Fruit fly (Drosophila melanogaster) whole organism, prepupa: ENCODE measurements around the gene CG17721.

Experiments used
- Blimp-1 ChIP-seq: fragments of 200-800 bp; sonication (Bioruptor generic); optimal IDR thresholded peaks from 3 replicates; lab custom pipeline; 2017; ENCODE audit warnings: missing biosample characterization, missing genetic modification characterization, mild to moderate bottlenecking, moderate library complexity, missing genetic modification reagents
- CG10669 ChIP-seq: fragments of 200-800 bp; sonication (Bioruptor generic); optimal IDR thresholded peaks from 3 replicates; lab custom pipeline; 2018; ENCODE audit warnings: missing biosample characterization, mild to moderate bottlenecking, missing genetic modification characterization, moderate library complexity
- CG11294 ChIP-seq: fragments of 200-800 bp; sonication (Bioruptor generic); IDR thresholded peaks from 2 replicates; pipeline ENCODE4 v1.3.6; 2022; ENCODE audit warnings: missing biosample characterization, missing genetic modification characterization
- CG11762 ChIP-seq: fragments of 200-800 bp; sonication (Bioruptor generic); optimal IDR thresholded peaks from 3 replicates; lab custom pipeline; 2016; ENCODE audit warnings: missing biosample characterization, missing genetic modification characterization; ENCODE audit not compliant: insufficient read depth
- CG11902 ChIP-seq: fragments of 200-800 bp; sonication (Bioruptor generic); optimal IDR thresholded peaks from 3 replicates; lab custom pipeline; 2016; ENCODE audit warnings: missing biosample characterization, missing genetic modification characterization
- CG1621 ChIP-seq: fragments of 200-800 bp; sonication (Bioruptor generic); optimal IDR thresholded peaks from 3 replicates; lab custom pipeline; 2018; ENCODE audit warnings: missing biosample characterization, mild to moderate bottlenecking, missing genetic modification characterization
- CG16779 ChIP-seq: fragments of 200-800 bp; sonication (Bioruptor generic); optimal IDR thresholded peaks from 3 replicates; lab custom pipeline; 2017; ENCODE audit warnings: missing biosample characterization, mild to moderate bottlenecking, missing genetic modification characterization
- CG3032 ChIP-seq: fragments of 200-800 bp; optimal IDR thresholded peaks from 2 replicates; lab custom pipeline; 2019; ENCODE audit warnings: missing biosample characterization, mild to moderate bottlenecking, missing genetic modification characterization, moderate library complexity
- CG34406 ChIP-seq: fragments of 200-800 bp; sonication (Bioruptor generic); optimal IDR thresholded peaks from 3 replicates; lab custom pipeline; 2016; ENCODE audit warnings: missing biosample characterization, missing genetic modification characterization
- CG6163 ChIP-seq: fragments of 200-800 bp; sonication (Bioruptor generic); IDR thresholded peaks from 3 replicates; pipeline ENCODE4 v1.3.6; 2022; ENCODE audit warnings: missing biosample characterization, missing genetic modification characterization
- CG6276 ChIP-seq: fragments of 200-800 bp; sonication (Bioruptor generic); optimal IDR thresholded peaks from 2 replicates; lab custom pipeline; 2017; ENCODE audit warnings: missing biosample characterization, mild to moderate bottlenecking, missing genetic modification characterization
- CG6792 ChIP-seq: fragments of 200-800 bp; sonication (Bioruptor generic); optimal IDR thresholded peaks from 3 replicates; lab custom pipeline; 2016; ENCODE audit warnings: missing biosample characterization, missing genetic modification characterization
- CG7368 ChIP-seq: fragments of 200-800 bp; sonication (Bioruptor generic); optimal IDR thresholded peaks from 3 replicates; lab custom pipeline; 2016; ENCODE audit warnings: missing biosample characterization, missing genetic modification characterization
- CG8119 ChIP-seq: fragments of 200-800 bp; sonication (Bioruptor generic); IDR thresholded peaks from 3 replicates; pipeline ENCODE4 v1.3.6; 2022; ENCODE audit warnings: missing biosample characterization, missing genetic modification characterization
- CG8319 ChIP-seq: fragments of 200-800 bp; sonication (Bioruptor generic); optimal IDR thresholded peaks from 3 replicates; lab custom pipeline; 2016; ENCODE audit warnings: missing biosample characterization, missing genetic modification characterization
- CG8632 ChIP-seq: fragments of 200-800 bp; sonication (Bioruptor generic); optimal IDR thresholded peaks from 3 replicates; lab custom pipeline; 2016; ENCODE audit warnings: missing biosample characterization, missing genetic modification characterization
- CG9139 ChIP-seq: fragments of 200-800 bp; sonication (Bioruptor generic); optimal IDR thresholded peaks from 3 replicates; lab custom pipeline; 2017; ENCODE audit warnings: missing biosample characterization, mild to moderate bottlenecking, missing genetic modification characterization
- Eip78C ChIP-seq: fragments of 200-800 bp; sonication (Bioruptor generic); peaks from one replicate; lab custom pipeline; 2016; ENCODE audit warnings: missing biosample characterization, missing genetic modification characterization
- Eip93F ChIP-seq: fragments of 200-800 bp; sonication (Bioruptor generic); optimal IDR thresholded peaks from 2 replicates; lab custom pipeline; 2016; ENCODE audit warnings: missing biosample characterization, mild to moderate bottlenecking, missing genetic modification characterization
- Gug ChIP-seq: fragments of 200-800 bp; sonication (Bioruptor generic); IDR thresholded peaks from 2 replicates; pipeline ENCODE4 v1.3.6; 2022; ENCODE audit warnings: missing biosample characterization, missing genetic modification characterization
- Hr39 ChIP-seq: fragments of 200-800 bp; sonication (Bioruptor generic); optimal IDR thresholded peaks from 2 replicates; lab custom pipeline; 2016; ENCODE audit warnings: missing biosample characterization, missing genetic modification characterization
- Hr4 ChIP-seq: fragments of 200-800 bp; sonication (Bioruptor generic); optimal IDR thresholded peaks from 3 replicates; lab custom pipeline; 2016; ENCODE audit warnings: missing biosample characterization, missing genetic modification characterization
- Met ChIP-seq: fragments of 200-800 bp; sonication (Bioruptor generic); optimal IDR thresholded peaks from 3 replicates; lab custom pipeline; 2016; ENCODE audit warnings: missing biosample characterization, missing genetic modification characterization
- Smox ChIP-seq: fragments of 200-800 bp; sonication (Bioruptor generic); optimal IDR thresholded peaks from 3 replicates; lab custom pipeline; 2016; ENCODE audit warnings: missing biosample characterization, missing genetic modification characterization
- Sox102F ChIP-seq: fragments of 200-800 bp; sonication (Bioruptor generic); optimal IDR thresholded peaks from 2 replicates; lab custom pipeline; 2016; ENCODE audit warnings: missing biosample characterization, mild to moderate bottlenecking, missing genetic modification characterization
- Sox15 ChIP-seq: fragments of 200-800 bp; sonication (Bioruptor generic); optimal IDR thresholded peaks from 3 replicates; lab custom pipeline; 2016; ENCODE audit warnings: missing biosample characterization, missing genetic modification characterization
- achi ChIP-seq: fragments of 200-800 bp; sonication (Bioruptor generic); optimal IDR thresholded peaks from 3 replicates; lab custom pipeline; 2016; ENCODE audit warnings: missing biosample characterization, missing genetic modification characterization
- acj6 ChIP-seq: fragments of 200-800 bp; sonication (Bioruptor generic); optimal IDR thresholded peaks from 3 replicates; lab custom pipeline; 2016; ENCODE audit warnings: missing biosample characterization, missing genetic modification characterization
- cyc ChIP-seq: fragments of 200-800 bp; sonication (Bioruptor generic); optimal IDR thresholded peaks from 3 replicates; lab custom pipeline; 2016; ENCODE audit warnings: missing biosample characterization, missing genetic modification characterization
- dac ChIP-seq: fragments of 200-800 bp; sonication (Bioruptor generic); optimal IDR thresholded peaks from 2 replicates; lab custom pipeline; 2017; ENCODE audit warnings: missing biosample characterization, mild to moderate bottlenecking, missing genetic modification characterization
- eg ChIP-seq: fragments of 200-800 bp; sonication (Bioruptor generic); IDR thresholded peaks from 3 replicates; pipeline ENCODE4 v1.3.6; 2022; ENCODE audit warnings: missing biosample characterization, missing genetic modification characterization
- esn ChIP-seq: fragments of 200-800 bp; sonication (Bioruptor generic); optimal IDR thresholded peaks from 2 replicates; lab custom pipeline; 2016; ENCODE audit warnings: missing biosample characterization, mild to moderate bottlenecking, missing genetic modification characterization, moderate library complexity
- fd59A ChIP-seq: fragments of 200-800 bp; sonication (Bioruptor generic); optimal IDR thresholded peaks from 2 replicates; lab custom pipeline; 2017; ENCODE audit warnings: missing biosample characterization, mild to moderate bottlenecking, missing genetic modification characterization, missing genetic modification reagents
- fd85E ChIP-seq: fragments of 200-800 bp; sonication (Bioruptor generic); optimal IDR thresholded peaks from 3 replicates; lab custom pipeline; 2016; ENCODE audit warnings: missing biosample characterization, missing genetic modification characterization
- lz ChIP-seq: fragments of 200-800 bp; sonication (Bioruptor generic); optimal IDR thresholded peaks from 3 replicates; lab custom pipeline; 2016; ENCODE audit warnings: missing biosample characterization, missing genetic modification characterization
- net ChIP-seq: fragments of 200-800 bp; sonication (Bioruptor generic); optimal IDR thresholded peaks from 3 replicates; lab custom pipeline; 2016; ENCODE audit warnings: missing biosample characterization, missing genetic modification characterization
- pdm3 ChIP-seq: fragments of 200-800 bp; sonication (Bioruptor generic); optimal IDR thresholded peaks from 3 replicates; lab custom pipeline; 2016; ENCODE audit warnings: missing biosample characterization, missing genetic modification characterization
- spab ChIP-seq: fragments of 200-800 bp; sonication (Bioruptor generic); optimal IDR thresholded peaks from 2 replicates; lab custom pipeline; 2017; ENCODE audit warnings: missing biosample characterization, mild to moderate bottlenecking, missing genetic modification characterization, missing genetic modification reagents
- ss ChIP-seq, 2 experiments: fragments of 200-800 bp; sonication (Bioruptor generic); optimal IDR thresholded peaks; 2 replicates in 1 of 2; 3 replicates in 1 of 2; lab custom pipeline; 2017 to 2018; ENCODE audit warnings: mild to moderate bottlenecking in 2 of 2, missing biosample characterization in 2 of 2, missing genetic modification characterization in 2 of 2, moderate library complexity in 1 of 2
- svp ChIP-seq: fragments of 200-800 bp; sonication (Bioruptor generic); peaks from one replicate; lab custom pipeline; 2016; ENCODE audit warnings: missing biosample characterization, missing genetic modification characterization
- vri ChIP-seq: fragments of 200-800 bp; sonication (Bioruptor generic); optimal IDR thresholded peaks from 3 replicates; lab custom pipeline; 2016; ENCODE audit warnings: missing biosample characterization, mild to moderate bottlenecking, missing genetic modification characterization

The CG17721 gene

DNA sequence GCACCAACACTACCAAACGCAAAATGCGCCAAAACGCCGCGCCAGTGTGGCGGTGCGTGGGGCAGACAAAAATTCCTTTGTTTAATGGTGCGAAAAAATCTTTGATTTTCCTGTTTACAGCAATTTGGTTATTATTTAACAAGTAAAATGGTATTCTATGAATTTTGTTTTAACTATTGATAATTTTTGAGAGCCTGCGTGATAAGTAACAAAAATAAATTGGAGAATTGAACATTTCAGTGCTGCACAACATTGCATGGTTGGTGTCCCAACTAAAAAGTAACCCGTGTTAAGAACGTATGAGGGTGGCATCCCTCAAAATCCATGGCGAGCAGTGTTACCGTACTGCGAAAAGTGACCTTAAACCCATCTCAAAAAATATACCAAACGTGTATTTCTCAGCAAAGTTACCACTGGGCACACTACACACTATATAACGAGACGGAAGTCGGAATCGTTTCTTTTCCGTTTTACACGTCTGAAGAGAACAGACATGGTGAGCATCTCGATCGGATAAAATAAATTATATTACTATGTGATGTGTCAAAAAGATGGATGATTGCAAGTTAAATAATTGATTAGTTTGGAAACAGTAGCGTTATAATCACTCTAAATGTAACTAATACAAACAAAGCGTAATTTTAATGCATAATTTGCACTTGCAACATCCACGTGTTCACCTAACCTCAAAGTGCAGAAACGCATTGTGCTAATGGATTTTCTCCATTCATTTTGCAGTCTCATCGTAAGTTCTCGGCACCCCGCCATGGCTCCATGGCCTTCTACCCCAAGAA, 13.3 kb upstream of the CG17721 start, which contains the start of the genes CG6693 and RpL3 (continued):
- TF ChIP-seq Gug: no peak
- peak; percentile 91 for TF ChIP-seq Eip78C (GFP tag; lab: Kevin White, UChicago)
- TF ChIP-seq CG3032 (tag; lab: Kevin White, UChicago): peak; percentile 50
- TF ChIP-seq svp (GFP tag; lab: Kevin White, UChicago): no peak
- peak; percentile 23 for TF ChIP-seq fd59A (GFP tag; lab: Kevin White, UChicago)
- TF ChIP-seq CG6792: peak; percentile 43
- no peak for TF ChIP-seq Hr4 (GFP tag; lab: Kevin White, UChicago)
- TF ChIP-seq CG11902 (GFP tag; lab: Kevin White, UChicago): no peak
- no peak for TF ChIP-seq CG11294 (GFP tag; lab: Robert Waterston, UW)
- peak; percentile 87 for TF ChIP-seq Sox102F (GFP tag; lab: Kevin White, UChicago)
- TF ChIP-seq CG16779: peak; percentile 78
- peak; percentile 75 for TF ChIP-seq CG9139 (GFP tag; lab: Kevin White, UChicago)
- TF ChIP-seq CG8319: no peak
- TF ChIP-seq, all 60 proteins: peak for 43

DNA sequence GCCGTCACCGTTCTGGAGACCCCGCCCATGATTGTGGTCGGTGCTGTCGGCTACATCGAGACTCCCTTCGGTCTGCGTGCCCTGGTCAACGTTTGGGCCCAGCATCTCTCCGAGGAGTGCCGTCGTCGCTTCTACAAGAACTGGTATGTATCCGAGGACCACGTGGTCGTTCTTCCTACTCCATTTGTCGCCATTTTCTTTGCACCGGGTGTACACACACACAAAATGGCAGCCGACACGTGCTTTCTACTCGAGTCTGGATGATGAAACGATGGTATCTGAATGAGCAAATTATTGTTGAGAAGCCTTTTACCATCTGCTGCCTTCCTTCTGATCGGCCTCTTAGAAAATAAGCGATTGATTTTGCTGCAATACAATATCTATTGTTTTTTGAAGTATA, 12.4 kb upstream of the CG17721 start:
- TF ChIP-seq CG11762 (no peak), acj6 (GFP tag; lab: Kevin White, UChicago) (no peak), Eip78C (GFP tag; lab: Kevin White, UChicago) (no peak), Met (GFP tag; lab: Kevin White, UChicago) (no peak), Smox (GFP tag; lab: Kevin White, UChicago) (no peak), cyc (GFP tag; lab: Kevin White, UChicago) (no peak), eg (GFP tag; lab: Robert Waterston, UW) (no peak), vri (no peak), CG6163 (GFP tag; lab: Robert Waterston, UW) (no peak), fd85E (no peak), CG11902 (GFP tag; lab: Kevin White, UChicago) (no peak)

DNA sequence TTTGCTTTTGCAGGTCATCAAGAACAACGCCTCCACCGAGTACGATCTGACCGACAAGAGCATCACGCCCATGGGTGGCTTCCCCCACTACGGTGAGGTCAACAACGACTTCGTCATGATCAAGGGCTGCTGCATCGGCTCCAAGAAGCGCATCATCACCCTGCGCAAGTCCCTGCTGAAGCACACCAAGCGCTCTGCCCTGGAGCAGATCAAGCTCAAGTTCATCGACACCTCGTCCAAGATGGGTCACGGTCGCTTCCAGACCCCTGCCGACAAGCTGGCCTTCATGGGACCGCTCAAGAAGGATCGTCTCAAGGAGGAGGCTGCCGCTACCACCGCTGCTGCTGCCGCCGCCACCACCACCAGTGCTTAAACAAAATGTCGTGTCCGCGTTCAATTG, 10.5 kb upstream of the CG17721 start:
- no peak for TF ChIP-seq fd59A (GFP tag; lab: Kevin White, UChicago)
- no peak for TF ChIP-seq Eip78C (GFP tag; lab: Kevin White, UChicago)
- TF ChIP-seq svp (GFP tag; lab: Kevin White, UChicago): no peak
- no peak for TF ChIP-seq ss (GFP tag; optimal IDR thresholded peaks at IDR 0.05; lab: Kevin White, UChicago)
- TF ChIP-seq Met (GFP tag; lab: Kevin White, UChicago): no peak

DNA sequence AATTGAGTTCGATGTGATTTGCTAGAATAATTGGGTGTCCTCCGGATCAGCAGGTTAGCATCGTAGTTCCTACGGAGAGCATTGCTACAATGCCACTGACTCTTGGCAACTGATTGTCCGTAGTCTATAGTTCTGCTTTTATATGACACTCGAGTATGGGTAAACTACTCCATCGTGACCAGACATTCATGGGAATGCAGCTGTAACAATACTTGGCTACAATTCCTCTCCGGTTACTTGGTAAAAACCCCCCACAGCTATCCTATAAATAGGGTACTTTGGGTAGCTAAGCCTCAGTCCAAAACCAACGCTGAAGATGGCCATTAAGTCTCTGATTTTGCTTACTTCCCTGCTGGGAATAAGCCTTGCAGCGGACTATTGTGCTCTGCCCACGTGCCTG, 9.7 kb upstream of the CG17721 start, which contains the start of gene scpr-C:
scpr-C (plus strand) TSS at position 301 of the 400 bp plus-strand sequence.
- TF ChIP-seq CG6276 (GFP tag; lab: Kevin White, UChicago): no peak
- no peak for TF ChIP-seq CG11902 (GFP tag; lab: Kevin White, UChicago)
- TF ChIP-seq Eip93F (GFP tag; lab: Kevin White, UChicago): no peak
- no peak for TF ChIP-seq Blimp-1 (GFP tag; lab: Kevin White, UChicago)

DNA sequence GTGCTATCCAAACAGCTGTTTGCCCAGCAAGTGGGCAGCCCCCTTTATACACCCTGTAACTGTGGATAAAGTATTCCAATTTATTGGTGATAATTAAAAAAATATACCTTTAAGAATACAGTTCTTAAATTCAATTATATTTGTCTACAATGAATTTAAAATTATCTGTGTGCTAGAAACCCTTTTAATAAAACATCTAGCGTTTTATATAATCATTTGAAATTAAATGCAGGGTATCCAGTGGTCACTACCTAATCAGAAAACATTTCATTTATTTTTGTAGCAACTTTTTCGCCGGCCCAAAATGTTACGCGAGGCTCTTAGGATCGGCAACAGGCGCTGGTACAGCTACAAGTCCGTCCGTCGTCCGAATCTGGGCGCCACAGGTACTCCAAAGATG, 8.4 kb upstream of the CG17721 start, which contains the start of gene CG17726:
CG17726 (plus strand) TSS at position 267 of the 400 bp plus-strand sequence.
- TF ChIP-seq CG34406: peak; percentile 99
- peak; percentile 97 for TF ChIP-seq acj6 (GFP tag; lab: Kevin White, UChicago)
- peak; percentile 97 for TF ChIP-seq Smox (GFP tag; lab: Kevin White, UChicago)
- peak; percentile 92 for TF ChIP-seq CG11902 (GFP tag; lab: Kevin White, UChicago)
- peak; percentile 96 for TF ChIP-seq net
- peak; percentile 99 for TF ChIP-seq CG8119 (GFP tag; lab: Robert Waterston, UW)
- TF ChIP-seq esn (GFP tag; lab: Kevin White, UChicago): peak; percentile 98
- peak; percentile 90 for TF ChIP-seq fd59A (GFP tag; lab: Kevin White, UChicago)
- TF ChIP-seq CG8632 (GFP tag; lab: Kevin White, UChicago): peak; percentile 97
- peak; percentile 94 for TF ChIP-seq CG7368 (GFP tag; lab: Kevin White, UChicago)
- no peak for TF ChIP-seq fd85E
- peak; percentile 93 for TF ChIP-seq CG1621 (tag; lab: Kevin White, UChicago)
- peak; percentile 96 for TF ChIP-seq achi (GFP tag; lab: Kevin White, UChicago)
- TF ChIP-seq Sox15: peak; percentile 94
- TF ChIP-seq CG10669: peak; percentile 94
- no peak for TF ChIP-seq spab
- peak; percentile 71 for TF ChIP-seq dac (GFP tag; lab: Kevin White, UChicago)
- peak; percentile 92 for TF ChIP-seq Sox102F (GFP tag; lab: Kevin White, UChicago)
- TF ChIP-seq CG8319: no peak
- TF ChIP-seq pdm3 (GFP tag; lab: Kevin White, UChicago): peak; percentile 97
- peak; percentile 95 for TF ChIP-seq Hr39 (GFP tag; lab: Kevin White, UChicago)
- peak; percentile 99 for TF ChIP-seq eg (GFP tag; lab: Robert Waterston, UW)
- TF ChIP-seq CG6276 (GFP tag; lab: Kevin White, UChicago): no peak
- peak; percentile 97 for TF ChIP-seq lz (GFP tag; lab: Kevin White, UChicago)
